Worm (Caenorhabditis elegans): ENCODE results near the gene C29E4.9.

The C29E4.9 gene

ce11 chrIII:7977224-7977623 is 20.4 kb upstream of the C29E4.9 start (continued):
- peak; percentile 61 for TF ChIP-seq chd-7 (tag; optimal IDR thresholded peaks at IDR 0.05)
- no peak for TF ChIP-seq ets-4 (GFP tag; optimal IDR thresholded peaks at IDR 0.05)
- no peak for TF ChIP-seq tbx-9 (tag; optimal IDR thresholded peaks at IDR 0.05; ENCODE audit: borderline replicate concordance)
- peak; percentile 56; the same call in 1 of the 2 replicates for TF ChIP-seq madf-6 (GFP tag; IDR thresholded peaks at IDR 0.05)
- peak; percentile 63 for TF ChIP-seq nfyb-1 (GFP tag; IDR thresholded peaks at IDR 0.05)
- TF ChIP-seq somi-1 (GFP tag; optimal IDR thresholded peaks at IDR 0.05): no peak
- TF ChIP-seq F22D6.2 (tag; optimal IDR thresholded peaks at IDR 0.05): no peak
- no peak for TF ChIP-seq ccch-3 (GFP tag; optimal IDR thresholded peaks at IDR 0.05)
- TF ChIP-seq cebp-1 (GFP tag; IDR thresholded peaks at IDR 0.05): 0 out of 2 replicates have a peak, but pooled peaks have one; percentile 43
- TF ChIP-seq cebp-1 (tag; optimal IDR thresholded peaks at IDR 0.05): peak; percentile 49
- TF ChIP-seq unc-130 (GFP tag; optimal IDR thresholded peaks at IDR 0.05): peak; percentile 6
- no peak for TF ChIP-seq lsl-1 (GFP tag; optimal IDR thresholded peaks at IDR 0.05)
- TF ChIP-seq dpl-1 (GFP tag; optimal IDR thresholded peaks at IDR 0.05): no peak
- TF ChIP-seq F55B11.4 (tag; optimal IDR thresholded peaks at IDR 0.05; ENCODE audit: borderline replicate concordance, insufficient read depth): no peak
- TF ChIP-seq sdz-38 (tag; optimal IDR thresholded peaks at IDR 0.05): no peak
- TF ChIP-seq efl-1 (GFP tag; optimal IDR thresholded peaks at IDR 0.05): no peak
- TF ChIP-seq lir-1 (GFP tag; conservative IDR thresholded peaks at IDR 0.05): no peak
- TF ChIP-seq snpc-4 (GFP tag; optimal IDR thresholded peaks at IDR 0.05): no peak
- TF ChIP-seq snpc-4 (tag; optimal IDR thresholded peaks at IDR 0.05): peak in 1 of 4 experiments; percentile 22
- no peak for TF ChIP-seq B0019.2 (GFP tag; conservative IDR thresholded peaks at IDR 0.05)
- no peak for TF ChIP-seq mxl-1 (tag; optimal IDR thresholded peaks at IDR 0.05)
- no peak for TF ChIP-seq sptf-2 (GFP tag; optimal IDR thresholded peaks at IDR 0.05)
- TF ChIP-seq madf-8 (GFP tag; conservative IDR thresholded peaks at IDR 0.05): no peak
- TF ChIP-seq nhr-179 (tag; optimal IDR thresholded peaks at IDR 0.05): no peak
- 0 out of 2 replicates have a peak, but pooled peaks have one; percentile 32 for TF ChIP-seq C17E4.6 (GFP tag; IDR thresholded peaks at IDR 0.05)
- TF ChIP-seq F37B4.10 (GFP tag; IDR thresholded peaks at IDR 0.05): no peak
- TF ChIP-seq K12H6.12 (tag; optimal IDR thresholded peaks at IDR 0.05): no peak
- peak; percentile 27 for TF ChIP-seq tlf-1 (GFP tag; optimal IDR thresholded peaks at IDR 0.05)
- TF ChIP-seq aptf-2 (GFP tag; conservative IDR thresholded peaks at IDR 0.05): no peak
- 0 out of 2 replicates have a peak, but pooled peaks have one; percentile 52 for TF ChIP-seq K11D2.4 (GFP tag; IDR thresholded peaks at IDR 0.05)
- TF ChIP-seq F57C9.4 (tag; optimal IDR thresholded peaks at IDR 0.05): no peak
- TF ChIP-seq tbp1 (GFP tag; optimal IDR thresholded peaks at IDR 0.05): no peak
- TF ChIP-seq lin-54 (GFP tag; optimal IDR thresholded peaks at IDR 0.05): peak; percentile 15
- TF ChIP-seq egrh-3 (GFP tag; IDR thresholded peaks at IDR 0.05): no peak
- no peak for TF ChIP-seq Y53G8AR.9 (GFP tag; conservative IDR thresholded peaks at IDR 0.05)
- TF ChIP-seq zim-3 (tag; optimal IDR thresholded peaks at IDR 0.05): peak; percentile 20
- TF ChIP-seq repo-1 (tag; optimal IDR thresholded peaks at IDR 0.05): peak; percentile 87
- TF ChIP-seq nhr-120 (GFP tag; IDR thresholded peaks at IDR 0.05): 0 out of 2 replicates have a peak, but pooled peaks have one; percentile 44
- TF ChIP-seq B0035.1 (tag; optimal IDR thresholded peaks at IDR 0.05): peak; percentile 27
- TF ChIP-seq egl-44 (GFP tag; IDR thresholded peaks at IDR 0.05): no peak
- peak; percentile 10 for TF ChIP-seq snpc-3.4 (tag; optimal IDR thresholded peaks at IDR 0.05)
- TF ChIP-seq B0336.3 (GFP tag; IDR thresholded peaks at IDR 0.05): no peak
- no peak for TF ChIP-seq dox-1 (GFP tag; IDR thresholded peaks at IDR 0.05)
- TF ChIP-seq lag-1 (GFP tag; IDR thresholded peaks at IDR 0.05): no peak
- TF ChIP-seq Y79H2A.3 (GFP tag; conservative IDR thresholded peaks at IDR 0.05): 0 out of 2 replicates have a peak, but pooled peaks have one; percentile 20
- TF ChIP-seq hmg-1.2 (GFP tag; IDR thresholded peaks at IDR 0.05): peak; percentile 12; the same call in 1 of the 2 replicates
- no peak for TF ChIP-seq attf-3 (GFP tag; conservative IDR thresholded peaks at IDR 0.05)
- peak; percentile 14 for TF ChIP-seq ZK185.1 (tag; optimal IDR thresholded peaks at IDR 0.05; ENCODE audit: poor library complexity, severe bottlenecking)
- no peak for TF ChIP-seq rpc-1 (optimal IDR thresholded peaks at IDR 0.05)
- no peak for TF ChIP-seq rpc-1 (tag; optimal IDR thresholded peaks at IDR 0.05)

All from whole organism, young adult.